Worm (Caenorhabditis elegans): Measurements from ENCODE around the gene coq-3.
"Not testable (repeated sequence)": the region's sequence is repeated elsewhere in the genome, so short reads cannot be mapped to it uniquely, and the experiment has no call there.

The coq-3 gene

DNA sequence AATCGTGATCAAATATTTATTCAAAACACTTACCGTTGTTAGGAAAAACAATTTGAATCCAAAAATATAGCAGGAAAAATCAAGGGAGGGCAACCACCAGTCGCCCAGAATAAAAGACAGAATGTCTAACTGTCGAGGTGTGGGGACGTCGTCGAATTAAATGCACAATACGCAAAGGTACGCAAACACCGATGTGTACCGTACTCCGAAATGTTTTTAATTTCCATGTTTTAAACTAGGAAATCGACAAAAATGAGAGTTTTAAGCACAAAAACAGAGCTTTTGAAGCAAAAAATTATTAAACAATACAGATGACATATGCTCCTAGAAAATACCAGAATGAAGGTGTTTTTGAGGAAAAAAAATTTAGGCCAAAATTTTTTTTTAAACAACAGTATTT lies 21.7 kb downstream of the coq-3 start, which contains the start of gene Y57G11C.51:
Gene Y57G11C.51, minus strand, starts transcription at position 101 of the 400 bp plus-strand sequence.
- TF ChIP-seq ama-1 (optimal IDR thresholded peaks at IDR 0.05); unc-62 (GFP tag; optimal IDR thresholded peaks at IDR 0.05); ztf-11 (tag; optimal IDR thresholded peaks at IDR 0.05): not testable (repeated sequence)

ce11 chrIV:14773280-14774071 lies 22.6 kb downstream of the coq-3 start, which contains the start of gene Y57G11C.36:
Y57G11C.36 (minus strand) TSS chrIV:14773781.
- TF ChIP-seq nhr-12 (tag; optimal IDR thresholded peaks at IDR 0.05) (no peak), lin-15B (tag; optimal IDR thresholded peaks at IDR 0.05) (peak; percentile 3), nhr-25 (tag; optimal IDR thresholded peaks at IDR 0.05) (no peak), fkh-2 (tag; optimal IDR thresholded peaks at IDR 0.05) (no peak), daf-12 (tag; optimal IDR thresholded peaks at IDR 0.05) (no peak), unc-62 (GFP tag; optimal IDR thresholded peaks at IDR 0.05) (no peak)

DNA sequence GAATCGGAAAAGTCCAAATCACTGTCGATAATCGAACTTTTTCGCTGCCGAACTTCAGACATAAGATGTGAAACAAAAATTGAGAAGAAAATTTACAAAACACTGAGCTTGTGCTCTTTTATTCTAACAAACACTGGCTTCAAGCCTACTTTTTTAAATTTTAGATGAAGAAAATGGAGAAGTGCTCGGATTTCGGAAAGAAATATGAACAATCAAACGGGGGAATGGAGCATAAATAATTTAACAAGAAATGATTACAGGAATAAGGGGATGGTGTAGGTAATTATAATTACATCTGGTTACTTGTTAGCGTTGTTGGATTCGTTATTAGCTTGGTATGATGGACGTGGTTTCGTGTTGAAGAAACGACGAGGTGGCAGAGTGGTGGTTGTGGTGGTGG lies 24.8 kb downstream of the coq-3 start, which contains the start of gene degl-1:
Gene degl-1, minus strand, starts transcription at position 101 of the 400 bp plus-strand sequence.
- no peak for TF ChIP-seq nhr-237 (tag; optimal IDR thresholded peaks at IDR 0.05)
- no peak for TF ChIP-seq aly-2 (tag; optimal IDR thresholded peaks at IDR 0.05)
- TF ChIP-seq elt-1 (tag; optimal IDR thresholded peaks at IDR 0.05) = no peak
- TF ChIP-seq elt-2 (tag; optimal IDR thresholded peaks at IDR 0.05) = no peak

DNA sequence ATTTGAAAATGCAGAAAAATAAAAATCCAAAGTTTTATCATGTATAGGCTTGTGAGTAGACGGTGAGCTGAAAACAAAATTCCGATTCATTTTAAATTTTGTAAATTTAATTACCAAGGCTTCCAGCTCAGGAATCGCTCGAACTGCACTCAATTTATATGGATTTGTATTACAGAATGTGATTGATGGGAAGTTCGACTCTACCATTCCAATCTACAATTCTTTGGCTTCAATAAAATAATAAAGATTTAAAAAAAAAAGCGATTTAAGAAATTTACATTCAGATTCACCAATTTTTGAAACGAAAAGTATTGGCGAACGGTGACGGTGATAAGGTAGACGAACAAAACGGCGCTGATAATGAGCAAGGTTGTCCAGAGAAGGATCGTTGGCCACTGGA lies 25.5 kb downstream of the coq-3 start:
- TF ChIP-seq nhr-77 (tag; optimal IDR thresholded peaks at IDR 0.05) (no peak), lsy-12 (tag; optimal IDR thresholded peaks at IDR 0.05) (no peak), ztf-4 (tag; optimal IDR thresholded peaks at IDR 0.05) (no peak), elt-1 (tag; optimal IDR thresholded peaks at IDR 0.05) (no peak), daf-12 (tag; optimal IDR thresholded peaks at IDR 0.05) (no peak), nhr-12 (tag; optimal IDR thresholded peaks at IDR 0.05) (no peak), ama-1 (optimal IDR thresholded peaks at IDR 0.05) (no peak), zag-1 (tag; optimal IDR thresholded peaks at IDR 0.05) (no peak), sea-2 (GFP tag; optimal IDR thresholded peaks at IDR 0.05) (no peak), pha-4 (tag; optimal IDR thresholded peaks at IDR 0.05) (no peak), skn-1 (tag; optimal IDR thresholded peaks at IDR 0.05) (no peak), lin-39 (tag; optimal IDR thresholded peaks at IDR 0.05) (no peak), fkh-2 (tag; optimal IDR thresholded peaks at IDR 0.05) (no peak), unc-39 (tag; optimal IDR thresholded peaks at IDR 0.05) (no peak), elt-3 (tag; optimal IDR thresholded peaks at IDR 0.05) (no peak), eor-1 (tag; optimal IDR thresholded peaks at IDR 0.05) (no peak), jun-1 (tag; optimal IDR thresholded peaks at IDR 0.05) (no peak), lin-15B (tag; optimal IDR thresholded peaks at IDR 0.05) (no peak), ZK546.5 (tag; optimal IDR thresholded peaks at IDR 0.05) (no peak), ceh-82 (tag; optimal IDR thresholded peaks at IDR 0.05) (no peak)

- no peak for TF ChIP-seq lsy-12 (tag; optimal IDR thresholded peaks at IDR 0.05)
- TF ChIP-seq ama-1 (optimal IDR thresholded peaks at IDR 0.05) = peak; percentile 43
Measured at ce11 chrIV:14769218-14769835, 26.8 kb downstream of the coq-3 start, which contains the start of gene Y57G11C.43. Y57G11C.43 (plus strand) TSS chrIV:14769441.

- peak; percentile 82 for TF ChIP-seq hmg-11 (tag; optimal IDR thresholded peaks at IDR 0.05)
- TF ChIP-seq elt-1 (tag; optimal IDR thresholded peaks at IDR 0.05) = peak; percentile 68
- TF ChIP-seq ceh-28 (tag; optimal IDR thresholded peaks at IDR 0.05) = peak; percentile 80
- TF ChIP-seq nhr-12 (tag; optimal IDR thresholded peaks at IDR 0.05) = no peak
- TF ChIP-seq ceh-9 (tag; optimal IDR thresholded peaks at IDR 0.05) = no peak
- no peak for TF ChIP-seq nhr-28 (tag; optimal IDR thresholded peaks at IDR 0.05)
- TF ChIP-seq nhr-67 (tag; optimal IDR thresholded peaks at IDR 0.05) = no peak
- peak; percentile 15 for TF ChIP-seq egl-27 (tag; optimal IDR thresholded peaks at IDR 0.05)
- TF ChIP-seq ZK546.5 (tag; optimal IDR thresholded peaks at IDR 0.05) = peak; percentile 7
- TF ChIP-seq nhr-23 (tag; optimal IDR thresholded peaks at IDR 0.05) = peak; percentile 94
- peak; percentile 84 for TF ChIP-seq ceh-82 (tag; optimal IDR thresholded peaks at IDR 0.05)
- no peak for TF ChIP-seq fos-1 (tag; optimal IDR thresholded peaks at IDR 0.05)
- peak in 1 of 2 experiments; percentile 38 for TF ChIP-seq eor-1 (tag; optimal IDR thresholded peaks at IDR 0.05)
- peak; percentile 68 for TF ChIP-seq nhr-11 (tag; optimal IDR thresholded peaks at IDR 0.05)
- TF ChIP-seq aly-2 (tag; optimal IDR thresholded peaks at IDR 0.05) = peak; percentile 12
- peak; percentile 84 for TF ChIP-seq snpc-4 (tag; optimal IDR thresholded peaks at IDR 0.05)
- peak; percentile 60 for TF ChIP-seq tbx-2 (tag; optimal IDR thresholded peaks at IDR 0.05)
- peak; percentile 45 for TF ChIP-seq fkh-10 (GFP tag; optimal IDR thresholded peaks at IDR 0.05)
- TF ChIP-seq nhr-25 (tag; optimal IDR thresholded peaks at IDR 0.05) = peak; percentile 93
- no peak for TF ChIP-seq mdl-1 (tag; optimal IDR thresholded peaks at IDR 0.05)
- TF ChIP-seq zag-1 (tag; optimal IDR thresholded peaks at IDR 0.05) = no peak
- TF ChIP-seq nhr-237 (tag; optimal IDR thresholded peaks at IDR 0.05) = no peak
- TF ChIP-seq elt-3 (tag; optimal IDR thresholded peaks at IDR 0.05) = no peak
- peak; percentile 98 for TF ChIP-seq lin-15B (tag; optimal IDR thresholded peaks at IDR 0.05)
Measured at ce11 chrIV:14767693-14768251, 28.4 kb downstream of the coq-3 start, which contains the start of the genes mrps-7 and Y57G11C.3. mrps-7 (minus strand) TSS chrIV:14767730. Y57G11C.3 (plus strand) TSS chrIV:14768201.
